Worm (Caenorhabditis elegans): Measurements from ENCODE around the gene acy-3.

Gene acy-3

DNA sequence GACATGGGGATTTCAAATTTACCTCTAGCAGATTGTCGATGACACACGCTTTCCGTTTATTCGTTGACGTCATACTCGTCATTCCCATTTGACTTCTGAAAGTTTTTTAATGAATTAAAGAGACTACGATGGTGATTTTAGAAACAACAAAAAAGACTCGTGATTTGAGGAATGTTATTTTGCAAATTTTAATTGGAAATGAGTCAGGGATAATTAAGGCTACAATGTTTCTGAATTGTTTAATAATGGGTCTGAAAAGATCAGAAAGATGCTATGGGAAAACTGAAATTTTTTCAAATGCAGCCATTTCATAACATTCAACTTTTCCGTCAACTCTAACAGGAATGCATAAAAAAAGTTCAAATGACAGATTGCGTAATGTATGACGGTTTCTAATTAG is 20.8 kb downstream of the acy-3 start, which contains the start of gene C44F1.1:
Gene C44F1.1, minus strand, starts transcription at position 101 of the 400 bp plus-strand sequence.
- TF ChIP-seq rnt-1 (tag; optimal IDR thresholded peaks at IDR 0.05) (no peak), irx-1 (tag; optimal IDR thresholded peaks at IDR 0.05) (no peak), blmp-1 (tag; optimal IDR thresholded peaks at IDR 0.05) (no peak), lsy-2 (tag; optimal IDR thresholded peaks at IDR 0.05) (no peak), lin-15B (tag; optimal IDR thresholded peaks at IDR 0.05) (no peak), nhr-20 (tag; optimal IDR thresholded peaks at IDR 0.05) (no peak), nhr-71 (tag; optimal IDR thresholded peaks at IDR 0.05) (peak; percentile 33), elt-2 (tag; optimal IDR thresholded peaks at IDR 0.05) (no peak), fkh-8 (tag; optimal IDR thresholded peaks at IDR 0.05) (peak; percentile 14), nhr-11 (tag; optimal IDR thresholded peaks at IDR 0.05) (no peak), nhr-19 (GFP tag; conservative IDR thresholded peaks at IDR 0.05) (no peak), isw-1 (GFP tag; IDR thresholded peaks at IDR 0.05) (no peak), grh-1 (GFP tag; IDR thresholded peaks at IDR 0.05) (no peak), ceh-82 (tag; optimal IDR thresholded peaks at IDR 0.05) (no peak), unc-30 (tag; optimal IDR thresholded peaks at IDR 0.05) (no peak), nhr-237 (tag; optimal IDR thresholded peaks at IDR 0.05) (no peak), aly-2 (tag; optimal IDR thresholded peaks at IDR 0.05) (no peak), lin-39 (tag; optimal IDR thresholded peaks at IDR 0.05) (no peak), ceh-8 (GFP tag; optimal IDR thresholded peaks at IDR 0.05) (peak; percentile 88)

DNA sequence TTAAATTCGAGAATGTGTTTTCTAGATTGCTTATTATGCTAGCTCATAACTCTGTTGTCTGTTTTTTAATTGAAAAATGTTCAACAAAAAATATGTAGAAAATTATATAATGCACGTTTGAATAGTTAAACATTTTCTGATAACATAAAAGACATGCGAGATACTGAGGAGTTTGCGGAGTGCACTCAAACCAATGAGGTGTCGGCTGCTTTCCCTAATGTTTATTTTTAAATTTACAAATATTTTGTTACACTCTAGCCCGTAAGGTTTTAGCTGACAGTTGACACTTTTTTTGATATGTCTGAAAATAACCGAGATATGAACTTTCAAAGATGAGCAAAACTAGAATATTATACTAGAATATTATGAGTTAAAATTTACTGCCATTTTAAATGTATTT is 21.7 kb downstream of the acy-3 start:
- TF ChIP-seq elt-3 (tag; optimal IDR thresholded peaks at IDR 0.05) (no peak), snpc-4 (tag; optimal IDR thresholded peaks at IDR 0.05) (peak; percentile 0), nhr-237 (tag; optimal IDR thresholded peaks at IDR 0.05) (no peak)

- TF ChIP-seq elt-2 (tag; optimal IDR thresholded peaks at IDR 0.05) (peak; percentile 24), ama-1 (optimal IDR thresholded peaks at IDR 0.05) (no peak), pqm-1 (tag; optimal IDR thresholded peaks at IDR 0.05) (no peak), efl-1 (optimal IDR thresholded peaks at IDR 0.05) (no peak), efl-1 (GFP tag; optimal IDR thresholded peaks at IDR 0.05 in 1 of 2) (peak in 1 of 2 experiments; percentile 67), lin-35 (GFP tag; optimal IDR thresholded peaks at IDR 0.05) (peak in 1 of 2 experiments; percentile 27)
These were observed 22.2 kb downstream of the acy-3 start for ce11 chrIII:3764043-3764442.

ce11 chrIII:3759312-3759711 is 27.0 kb downstream of the acy-3 start, which contains the start of gene arcp-1:
Gene arcp-1, minus strand, starts transcription at chrIII:3759412.
- TF ChIP-seq lir-3 (tag; optimal IDR thresholded peaks at IDR 0.05; ENCODE audit: poor library complexity) (no peak), C16A3.4 (tag; optimal IDR thresholded peaks at IDR 0.05) (no peak), pax-3 (tag; optimal IDR thresholded peaks at IDR 0.05) (peak; percentile 12), fkh-8 (tag; optimal IDR thresholded peaks at IDR 0.05) (peak; percentile 21), dsc-1 (tag; optimal IDR thresholded peaks at IDR 0.05) (peak; percentile 72), C34B4.2 (tag; optimal IDR thresholded peaks at IDR 0.05) (no peak), zag-1 (tag; optimal IDR thresholded peaks at IDR 0.05) (no peak)

DNA sequence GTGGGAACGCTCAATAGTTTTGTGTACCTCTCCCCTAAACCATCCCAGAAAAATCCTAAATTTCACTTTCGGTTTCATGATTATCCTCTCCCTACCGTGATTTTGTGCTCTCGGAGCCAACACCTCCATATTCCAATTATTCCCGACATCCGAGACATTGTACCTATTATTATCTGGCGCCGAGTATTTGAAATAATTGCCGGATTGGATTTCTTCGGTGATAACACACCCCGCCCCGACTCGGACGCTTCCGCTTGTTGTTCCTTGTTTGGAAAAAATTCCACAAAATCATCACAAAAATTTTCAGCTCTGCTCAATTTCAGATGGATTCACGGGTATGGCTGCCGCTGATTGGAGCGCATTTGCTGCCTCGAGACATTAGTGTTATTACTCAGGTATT is 41.1 kb downstream of the acy-3 start, which contains the start of gene lin-48:
Gene lin-48, plus strand, starts transcription at position 301 of the 400 bp plus-strand sequence.
- no peak for TF ChIP-seq unc-98 (GFP tag; IDR thresholded peaks at IDR 0.05)
- TF ChIP-seq isw-1 (GFP tag; IDR thresholded peaks at IDR 0.05) = no peak
- no peak for TF ChIP-seq snpc-4 (tag; optimal IDR thresholded peaks at IDR 0.05)
- TF ChIP-seq unc-86 (tag; optimal IDR thresholded peaks at IDR 0.05) = no peak
- TF ChIP-seq hlh-17 (GFP tag; optimal IDR thresholded peaks at IDR 0.05; ENCODE audit: borderline replicate concordance) = no peak
- no peak for TF ChIP-seq ceh-63 (GFP tag; optimal IDR thresholded peaks at IDR 0.05)
- no peak for TF ChIP-seq ceh-8 (GFP tag; optimal IDR thresholded peaks at IDR 0.05)
- TF ChIP-seq nhr-85 (tag) = no peak
- TF ChIP-seq F16B12.6 (tag; optimal IDR thresholded peaks at IDR 0.05) = no peak
- TF ChIP-seq efl-3 (GFP tag; optimal IDR thresholded peaks at IDR 0.05) = no peak
- no peak for TF ChIP-seq nhr-237 (tag; optimal IDR thresholded peaks at IDR 0.05)
- no peak for TF ChIP-seq grh-1 (GFP tag; IDR thresholded peaks at IDR 0.05)
- TF ChIP-seq C16A3.4 (tag; optimal IDR thresholded peaks at IDR 0.05) = no peak
- no peak for TF ChIP-seq C34B4.2 (tag; optimal IDR thresholded peaks at IDR 0.05)
- TF ChIP-seq egl-27 (tag; optimal IDR thresholded peaks at IDR 0.05) = no peak
- no peak for TF ChIP-seq nhr-11 (tag; optimal IDR thresholded peaks at IDR 0.05)
- TF ChIP-seq tbx-2 (tag; optimal IDR thresholded peaks at IDR 0.05) = no peak
